Worm (Caenorhabditis elegans) whole organism, young adult: ENCODE measurements around the gene mltn-3.
A peak's percentile ranks its signal among the peaks of the same experiment; 100 is the strongest.

Experiments used
- F22D6.2 ChIP-seq: sonication (generic microtip); optimal IDR thresholded peaks from 2 replicates; lab custom pipeline; 2016; ENCODE audit warnings: mild to moderate bottlenecking, missing genetic modification characterization, missing compliant biosample characterization
- F33H1.4 ChIP-seq: fragments of 200-800 bp; sonication (Bioruptor generic); IDR thresholded peaks from 2 replicates; pipeline ENCODE4 v1.3.6; 2022; ENCODE audit warnings: missing genetic modification reagents, missing genetic modification characterization, missing compliant biosample characterization
- F52B5.7 ChIP-seq: sonication (generic microtip); optimal IDR thresholded peaks from 2 replicates; lab custom pipeline; 2016; ENCODE audit warnings: mild to moderate bottlenecking, missing genetic modification characterization, missing compliant biosample characterization
- F57A8.1 ChIP-seq: fragments of 200-800 bp; sonication (Bioruptor generic); optimal IDR thresholded peaks from 2 replicates; lab custom pipeline; 2018; ENCODE audit warnings: mild to moderate bottlenecking, missing genetic modification characterization, moderate library complexity, missing compliant biosample characterization
- F57C9.4 ChIP-seq: sonication (generic microtip); optimal IDR thresholded peaks from 2 replicates; lab custom pipeline; 2017; ENCODE audit warnings: mild to moderate bottlenecking, missing genetic modification characterization, missing compliant biosample characterization
- K11D2.4 ChIP-seq: fragments of 200-800 bp; sonication (Bioruptor generic); IDR thresholded peaks from 2 replicates; pipeline ENCODE4 v1.3.6; 2022; ENCODE audit warnings: missing genetic modification reagents, missing genetic modification characterization, missing compliant biosample characterization
- T07F8.4 ChIP-seq: sonication (generic microtip); optimal IDR thresholded peaks from 2 replicates; lab custom pipeline; 2016; ENCODE audit warnings: mild to moderate bottlenecking, missing genetic modification characterization, moderate library complexity, missing compliant biosample characterization
- T26A5.8 ChIP-seq: sonication (generic microtip); optimal IDR thresholded peaks from 2 replicates; lab custom pipeline; 2016; ENCODE audit warnings: missing genetic modification characterization, missing compliant biosample characterization
- Y67H2A.10 ChIP-seq: fragments of 200-800 bp; sonication (Bioruptor generic); conservative IDR thresholded peaks from 2 replicates; pipeline ENCODE4 v1.3.6; 2022; ENCODE audit warnings: missing genetic modification reagents, missing genetic modification characterization, missing compliant biosample characterization
- akir-1 ChIP-seq: fragments of 200-800 bp; sonication (Bioruptor generic); optimal IDR thresholded peaks from 2 replicates; lab custom pipeline; 2018; ENCODE audit warnings: mild to moderate bottlenecking, missing genetic modification characterization, moderate library complexity, missing compliant biosample characterization
- attf-5 ChIP-seq: fragments of 200-800 bp; sonication (Bioruptor generic); optimal IDR thresholded peaks from 2 replicates; lab custom pipeline; 2018; ENCODE audit warnings: mild to moderate bottlenecking, missing genetic modification characterization, missing compliant biosample characterization
- cebp-2 ChIP-seq: fragments of 200-800 bp; sonication (Bioruptor generic); IDR thresholded peaks from 2 replicates; pipeline ENCODE4 v1.3.6; 2022; ENCODE audit warnings: missing genetic modification characterization, missing compliant biosample characterization
- ceh-40 ChIP-seq: fragments of 200-800 bp; sonication (Bioruptor generic); IDR thresholded peaks from 2 replicates; pipeline ENCODE4 v1.3.6; 2022; ENCODE audit warnings: missing genetic modification characterization, missing compliant biosample characterization
- egrh-3 ChIP-seq: fragments of 200-800 bp; sonication (Bioruptor generic); IDR thresholded peaks from 2 replicates; pipeline ENCODE4 v1.3.6; 2022; ENCODE audit warnings: missing genetic modification reagents, missing genetic modification characterization, missing compliant biosample characterization
- hlh-12 ChIP-seq: sonication (generic microtip); optimal IDR thresholded peaks from 2 replicates; lab custom pipeline; 2016; ENCODE audit warnings: missing genetic modification characterization, missing compliant biosample characterization
- hmg-20 ChIP-seq: fragments of 200-800 bp; sonication (Bioruptor generic); IDR thresholded peaks from 2 replicates; pipeline ENCODE4 v1.3.6; 2022; ENCODE audit warnings: missing genetic modification reagents, missing genetic modification characterization, missing compliant biosample characterization
- let-526 ChIP-seq: fragments of 200-800 bp; sonication (Bioruptor generic); IDR thresholded peaks from 2 replicates; pipeline ENCODE4 v1.3.6; 2022; ENCODE audit warnings: missing genetic modification reagents, missing genetic modification characterization, missing compliant biosample characterization
- lin-35 ChIP-seq, 3 experiments: fragments of 150-350 bp in 2 of 3; sonication (generic microtip) in 1 of 3; optimal IDR thresholded peaks; 2 replicates each; lab custom pipeline; 2014 to 2018; ENCODE audit warnings: missing biosample characterization in 3 of 3, missing genetic modification characterization in 3 of 3, missing genetic modification reagents in 3 of 3
- lin-40 ChIP-seq: sonication (generic microtip); optimal IDR thresholded peaks from 2 replicates; lab custom pipeline; 2016; ENCODE audit warnings: missing genetic modification characterization, mild to moderate bottlenecking, missing compliant biosample characterization, missing genotype, missing genetic modification reagents
- lir-1 ChIP-seq: fragments of 200-800 bp; sonication (Bioruptor generic); conservative IDR thresholded peaks from 2 replicates; pipeline ENCODE4 v1.3.6; 2022; ENCODE audit warnings: missing genetic modification reagents, missing genetic modification characterization, missing compliant biosample characterization
- lsl-1 ChIP-seq: fragments of 200-800 bp; sonication (Bioruptor generic); optimal IDR thresholded peaks from 2 replicates; lab custom pipeline; 2018; ENCODE audit warnings: mild to moderate bottlenecking, missing genetic modification characterization, moderate library complexity, missing compliant biosample characterization
- mel-28 ChIP-seq: sonication (generic microtip); optimal IDR thresholded peaks from 2 replicates; lab custom pipeline; 2016; ENCODE audit warnings: borderline replicate concordance, mild to moderate bottlenecking, missing genetic modification characterization, missing compliant biosample characterization
- mes-4 ChIP-seq: sonication (generic microtip); optimal IDR thresholded peaks from 2 replicates; lab custom pipeline; 2016; ENCODE audit warnings: missing genotype, missing genetic modification characterization, missing compliant biosample characterization
- nfyb-1 ChIP-seq: fragments of 200-800 bp; sonication (Bioruptor generic); IDR thresholded peaks from 2 replicates; pipeline ENCODE4 v1.3.6; 2022; ENCODE audit warnings: missing genetic modification reagents, missing genetic modification characterization, missing compliant biosample characterization
- rec-8 ChIP-seq, 2 experiments: sonication (generic microtip); optimal IDR thresholded peaks; 2 replicates each; lab custom pipeline; 2016; ENCODE audit warnings: mild to moderate bottlenecking in 2 of 2, missing genetic modification characterization in 2 of 2, missing genetic modification reagents in 2 of 2, missing genotype in 2 of 2, missing biosample characterization in 1 of 2, missing compliant biosample characterization in 1 of 2, moderate library complexity in 1 of 2
- repo-1 ChIP-seq: sonication (generic microtip); optimal IDR thresholded peaks from 2 replicates; lab custom pipeline; 2017; ENCODE audit warnings: mild to moderate bottlenecking, missing genetic modification characterization, missing compliant biosample characterization
- snpc-3.4 ChIP-seq: sonication (generic microtip); optimal IDR thresholded peaks from 2 replicates; lab custom pipeline; 2017; ENCODE audit warnings: missing genetic modification characterization, mild to moderate bottlenecking, missing compliant biosample characterization, antibody characterized with exemption, moderate library complexity, missing genotype, missing genetic modification reagents
- somi-1 ChIP-seq: fragments of 200-800 bp; sonication (Bioruptor generic); optimal IDR thresholded peaks from 2 replicates; lab custom pipeline; 2018; ENCODE audit warnings: mild to moderate bottlenecking, missing genetic modification characterization, missing compliant biosample characterization
- unc-130 ChIP-seq: sonication (generic microtip); optimal IDR thresholded peaks from 2 replicates; lab custom pipeline; 2016; ENCODE audit warnings: missing genetic modification reagents, missing genetic modification characterization, missing compliant biosample characterization
- unc-62 ChIP-seq: fragments of 150-350 bp; optimal IDR thresholded peaks from 2 replicates; lab custom pipeline; 2014; ENCODE audit warnings: missing biosample characterization, missing genetic modification reagents, missing genetic modification characterization
- xnd-1 ChIP-seq: sonication (generic microtip); optimal IDR thresholded peaks from 2 replicates; lab custom pipeline; 2016; ENCODE audit warnings: missing genotype, missing genetic modification reagents, missing genetic modification characterization, missing compliant biosample characterization
- zfh-2 ChIP-seq: fragments of 200-800 bp; sonication (Bioruptor generic); conservative IDR thresholded peaks from 2 replicates; pipeline ENCODE4 v1.3.6; 2022; ENCODE audit warnings: missing genetic modification reagents, missing genetic modification characterization, missing compliant biosample characterization
- ztf-18 ChIP-seq: sonication (generic microtip); optimal IDR thresholded peaks from 2 replicates; lab custom pipeline; 2016; ENCODE audit warnings: missing genotype, mild to moderate bottlenecking, missing genetic modification characterization, missing compliant biosample characterization
- ztf-26 ChIP-seq: sonication (generic microtip); optimal IDR thresholded peaks from 2 replicates; lab custom pipeline; 2017; ENCODE audit warnings: missing genetic modification characterization, missing compliant biosample characterization

mltn-3 gene

DNA sequence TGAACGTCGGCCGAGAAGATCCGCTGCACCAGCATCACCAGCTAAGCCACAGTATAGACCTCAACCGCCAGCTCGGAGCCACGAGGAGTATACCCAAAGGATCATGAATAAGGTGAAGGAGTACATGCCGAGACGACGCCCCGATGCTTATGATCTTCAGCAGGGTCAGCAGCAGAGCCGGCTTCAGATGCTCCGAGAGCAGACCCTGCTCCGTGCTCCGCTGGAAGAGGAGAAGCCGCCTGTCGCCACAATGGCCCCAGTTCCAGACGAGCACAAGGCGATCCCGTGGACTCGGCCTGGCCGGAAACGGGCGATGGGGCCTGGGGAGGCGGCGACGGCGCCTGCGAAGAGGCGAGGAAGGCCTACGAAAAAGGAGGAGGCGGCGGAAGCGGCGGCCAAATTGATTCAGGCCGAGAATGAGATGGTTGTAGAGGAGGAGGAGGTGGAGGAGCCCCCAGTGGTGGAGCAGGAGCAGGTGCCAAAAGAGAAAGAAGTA is 19.8 kb upstream of the mltn-3 start:
- TF ChIP-seq egrh-3 (GFP tag; lab: Robert Waterston, UW), result peak; percentile 96
- TF ChIP-seq zfh-2 (GFP tag; lab: Robert Waterston, UW), result peak; percentile 87
- TF ChIP-seq T07F8.4 (tag; lab: Kevin White, UChicago), result no peak
- TF ChIP-seq nfyb-1, result 0 out of 2 replicates have a peak, but pooled peaks have one; percentile 27
- no peak for TF ChIP-seq K11D2.4 (GFP tag; lab: Robert Waterston, UW)
- TF ChIP-seq unc-130, result no peak

DNA sequence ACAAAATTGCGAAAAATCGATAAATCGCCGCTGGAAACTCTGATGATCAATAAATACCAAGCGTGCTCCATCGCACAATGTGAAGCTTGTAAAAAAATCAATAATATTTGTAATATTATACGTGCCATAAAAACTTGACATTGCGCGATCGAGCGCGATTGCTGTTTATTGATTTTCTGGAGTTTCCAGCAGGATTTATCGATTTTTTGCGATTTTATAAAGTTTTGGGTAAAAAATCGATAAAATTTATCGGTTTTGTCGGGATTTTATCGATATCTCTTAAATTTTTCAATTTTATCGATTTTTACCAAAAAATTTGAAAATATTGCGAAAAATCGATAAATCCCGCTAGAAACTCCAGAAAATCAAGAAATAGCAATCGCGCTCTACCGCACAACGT is 16.4 kb upstream of the mltn-3 start:
- TF ChIP-seq ztf-18 (tag; lab: Kevin White, UChicago), result no peak
- TF ChIP-seq lir-1 (GFP tag; lab: Robert Waterston, UW), result no peak
- no peak for TF ChIP-seq Y67H2A.10
- TF ChIP-seq akir-1 (GFP tag; lab: Kevin White, UChicago), result no peak
- no peak for TF ChIP-seq T26A5.8 (tag; lab: Kevin White, UChicago)
- no peak for TF ChIP-seq unc-62 (GFP tag; lab: Kevin White, UChicago)
- no peak for TF ChIP-seq F22D6.2 (tag; lab: Kevin White, UChicago)
- TF ChIP-seq lin-40 (tag; lab: Kevin White, UChicago), result no peak
- no peak for TF ChIP-seq xnd-1 (tag; lab: Kevin White, UChicago)
- no peak for TF ChIP-seq F57A8.1 (GFP tag; lab: Kevin White, UChicago)
- TF ChIP-seq ceh-40 (GFP tag; lab: Robert Waterston, UW), result no peak
- TF ChIP-seq F57C9.4 (tag; lab: Kevin White, UChicago), result no peak
- TF ChIP-seq hmg-20 (GFP tag; lab: Robert Waterston, UW), result no peak
- TF ChIP-seq ztf-26 (tag; lab: Kevin White, UChicago), result no peak
- TF ChIP-seq F33H1.4 (GFP tag; lab: Robert Waterston, UW), result no peak

DNA sequence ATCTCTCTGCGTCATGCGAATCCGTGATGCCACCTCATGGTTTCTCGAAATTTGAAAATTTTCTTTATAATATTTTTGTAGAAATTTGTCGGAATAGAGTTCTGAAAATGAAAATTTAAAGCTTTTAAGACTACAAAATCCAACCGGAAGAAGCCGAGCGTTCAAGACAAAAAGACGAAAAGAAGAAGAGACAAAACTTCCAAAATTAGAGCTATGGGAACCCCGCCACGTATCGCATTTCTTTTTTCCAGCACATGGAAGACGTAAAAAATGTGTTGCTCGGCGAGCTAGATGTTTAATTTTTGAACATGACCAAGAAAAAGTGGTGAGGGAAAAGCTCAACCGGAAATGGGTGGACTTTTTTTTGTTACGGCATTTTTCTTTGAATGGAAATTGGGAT is 14.1 kb upstream of the mltn-3 start, which contains the start of gene W02B8.1:
TSS of gene W02B8.1 (minus strand) at position 101 of the 400 bp plus-strand sequence.
- TF ChIP-seq rec-8 (tag; optimal IDR thresholded peaks at IDR 0.05; lab: Kevin White, UChicago) (no peak), snpc-3.4 (tag; lab: Kevin White, UChicago) (no peak), attf-5 (no peak), cebp-2 (GFP tag; lab: Robert Waterston, UW) (no peak), let-526 (no peak), ztf-18 (tag; lab: Kevin White, UChicago) (no peak), repo-1 (no peak), K11D2.4 (GFP tag; lab: Robert Waterston, UW) (no peak), lsl-1 (GFP tag; lab: Kevin White, UChicago) (no peak), somi-1 (GFP tag; lab: Kevin White, UChicago) (no peak), F52B5.7 (tag; lab: Kevin White, UChicago) (no peak), mel-28 (tag; lab: Kevin White, UChicago) (no peak), ceh-40 (GFP tag; lab: Robert Waterston, UW) (no peak), hmg-20 (GFP tag; lab: Robert Waterston, UW) (no peak)

DNA sequence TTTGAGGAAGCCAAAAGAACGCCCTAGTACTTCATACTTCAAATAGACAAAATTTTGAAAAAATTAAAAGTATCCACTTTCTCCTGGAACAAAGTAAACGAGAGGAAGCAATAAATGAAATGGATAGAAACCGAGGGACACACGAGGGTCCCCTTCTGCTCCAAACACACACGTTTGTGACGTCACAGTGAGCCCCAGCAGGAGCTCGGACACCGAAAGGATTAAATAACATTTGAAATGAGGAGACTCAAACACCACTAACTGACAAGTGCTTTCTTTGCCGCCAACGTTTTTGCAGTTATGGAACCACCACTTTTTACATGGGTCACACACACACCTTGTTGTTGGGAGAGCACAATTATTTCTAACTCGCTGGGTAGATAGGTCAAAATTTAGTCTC is 12.7 kb upstream of the mltn-3 start:
- TF ChIP-seq lin-35 (GFP tag; optimal IDR thresholded peaks at IDR 0.05; lab: Kevin White, UChicago), result peak in 1 of 3 experiments; percentile 31
- TF ChIP-seq mes-4 (tag; lab: Kevin White, UChicago), result no peak
- TF ChIP-seq hlh-12 (tag; lab: Kevin White, UChicago), result no peak
